Fruit fly (Drosophila melanogaster) whole organism, pupa: ENCODE results near the gene Mo25.

Source experiments
- CG10348 ChIP-seq: fragments of 200-800 bp; sonication (Bioruptor generic); IDR thresholded peaks from 2 replicates; pipeline ENCODE4 v1.3.6; 2022; ENCODE audit warnings: missing biosample characterization, missing genetic modification characterization
- CG12605 ChIP-seq: fragments of 200-800 bp; sonication (Bioruptor generic); IDR thresholded peaks from 2 replicates; pipeline ENCODE4 v1.3.6; 2022; ENCODE audit warnings: missing biosample characterization, missing genetic modification characterization
- CG15710 ChIP-seq: fragments of 200-800 bp; sonication (Bioruptor generic); optimal IDR thresholded peaks from 2 replicates; lab custom pipeline; 2018; ENCODE audit warnings: missing biosample characterization, mild to moderate bottlenecking, missing genetic modification characterization, moderate library complexity
- CG17806 ChIP-seq: fragments of 200-800 bp; sonication (Bioruptor generic); optimal IDR thresholded peaks from 2 replicates; lab custom pipeline; 2018; ENCODE audit warnings: missing biosample characterization, mild to moderate bottlenecking, missing genetic modification characterization, moderate library complexity
- CG32121 ChIP-seq: fragments of 200-800 bp; sonication (Bioruptor generic); IDR thresholded peaks from 2 replicates; pipeline ENCODE4 v1.3.6; 2022; ENCODE audit warnings: missing biosample characterization, missing genetic modification characterization
- CG8301 ChIP-seq: fragments of 200-800 bp; sonication (Bioruptor generic); optimal IDR thresholded peaks from 2 replicates; lab custom pipeline; 2018; ENCODE audit warnings: missing biosample characterization, mild to moderate bottlenecking, missing genetic modification characterization
- CG9948 ChIP-seq: fragments of 200-800 bp; sonication (Bioruptor generic); optimal IDR thresholded peaks from 2 replicates; lab custom pipeline; 2018; ENCODE audit warnings: missing biosample characterization, mild to moderate bottlenecking, missing genetic modification characterization, moderate library complexity
- D1 ChIP-seq: fragments of 200-800 bp; sonication (Bioruptor generic); optimal IDR thresholded peaks from 2 replicates; lab custom pipeline; 2018; ENCODE audit warnings: missing biosample characterization, mild to moderate bottlenecking, missing genetic modification characterization, moderate library complexity
- EcR ChIP-seq: fragments of 200-800 bp; sonication (Bioruptor generic); optimal IDR thresholded peaks from 3 replicates; lab custom pipeline; 2019; ENCODE audit warnings: missing biosample characterization, missing genetic modification characterization, mild to moderate bottlenecking, moderate library complexity, missing genetic modification reagents
- Ets98B ChIP-seq: fragments of 200-800 bp; sonication (Bioruptor generic); IDR thresholded peaks from 2 replicates; pipeline ENCODE4 v1.3.6; 2022; ENCODE audit warnings: missing biosample characterization, missing genetic modification characterization
- Pif1A ChIP-seq: fragments of 200-800 bp; sonication (Bioruptor generic); optimal IDR thresholded peaks from 3 replicates; lab custom pipeline; 2016; ENCODE audit warnings: missing biosample characterization, missing genetic modification characterization
- Pif1B ChIP-seq: fragments of 200-800 bp; sonication (Bioruptor generic); optimal IDR thresholded peaks from 3 replicates; lab custom pipeline; 2016; ENCODE audit warnings: missing biosample characterization, missing genetic modification characterization
- gl ChIP-seq: fragments of 200-800 bp; sonication (Bioruptor generic); optimal IDR thresholded peaks from 2 replicates; lab custom pipeline; 2018; ENCODE audit warnings: missing biosample characterization, mild to moderate bottlenecking, missing genetic modification characterization

DNA sequence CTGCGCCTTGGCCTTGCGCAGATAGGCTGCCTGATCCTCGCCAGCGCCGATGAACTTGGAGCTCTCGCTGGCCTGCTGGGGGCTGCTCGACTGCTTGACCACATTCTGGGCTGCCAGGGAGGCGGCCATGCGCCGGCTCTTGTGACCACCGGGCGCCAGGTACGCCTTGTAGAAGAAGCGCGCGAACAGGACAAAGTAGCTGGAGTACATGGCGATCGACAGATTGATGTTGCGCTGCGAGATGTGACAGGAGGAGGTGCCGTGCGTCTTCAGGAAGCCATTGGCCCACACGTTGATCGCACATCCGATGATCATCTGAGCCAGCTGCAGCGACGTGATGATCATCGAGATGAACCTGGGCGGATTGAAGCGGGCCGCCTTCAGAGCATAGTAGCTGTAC, 34.8 kb upstream of the Mo25 start:
- TF ChIP-seq CG17806 (tag; lab: Kevin White, UChicago) (no peak), gl (tag; lab: Kevin White, UChicago) (no peak), Ets98B (no peak), Pif1A (no peak), CG12605 (GFP tag; lab: Robert Waterston, UW) (no peak), CG9948 (tag; lab: Kevin White, UChicago) (no peak), CG15710 (tag; lab: Kevin White, UChicago) (no peak), CG10348 (no peak), D1 (tag; lab: Kevin White, UChicago) (no peak), EcR (GFP tag; lab: Kevin White, UChicago) (no peak), CG32121 (GFP tag; lab: Robert Waterston, UW) (no peak), CG8301 (no peak), Pif1B (GFP tag; lab: Kevin White, UChicago) (no peak)
